Worm (Caenorhabditis elegans): ENCODE results near the gene ocam-1.
A peak's percentile ranks its signal among the peaks of the same experiment; 100 is the strongest.

Gene ocam-1

ce11 chrV:14200086-14200485 lies 32.6 kb upstream of the ocam-1 start (continued):
- peak; percentile 93 for TF ChIP-seq nhr-11 (tag; optimal IDR thresholded peaks at IDR 0.05)
- peak; percentile 92 for TF ChIP-seq tbx-2 (tag; optimal IDR thresholded peaks at IDR 0.05)
- TF ChIP-seq nhr-19 (GFP tag; conservative IDR thresholded peaks at IDR 0.05) = peak; percentile 90
- TF ChIP-seq sup-37 (GFP tag; optimal IDR thresholded peaks at IDR 0.05) = peak; percentile 58
- peak; percentile 87 for TF ChIP-seq snpc-4 (tag; optimal IDR thresholded peaks at IDR 0.05)
- peak; percentile 84 to 93 (median 90) for TF ChIP-seq ceh-82 (tag; optimal IDR thresholded peaks at IDR 0.05)
- peak; percentile 50 for TF ChIP-seq unc-130 (tag; optimal IDR thresholded peaks at IDR 0.05)
- TF ChIP-seq aly-2 (tag; optimal IDR thresholded peaks at IDR 0.05) = peak; percentile 71
- peak; percentile 85 for TF ChIP-seq hpl-2 (GFP tag; optimal IDR thresholded peaks at IDR 0.05)
- TF ChIP-seq lin-15B (tag; optimal IDR thresholded peaks at IDR 0.05) = peak; percentile 65
- TF ChIP-seq nhr-237 (tag; optimal IDR thresholded peaks at IDR 0.05) = peak; percentile 93
- TF ChIP-seq nhr-47 (tag; optimal IDR thresholded peaks at IDR 0.05) = peak; percentile 91
- no peak for TF ChIP-seq pag-3 (tag; optimal IDR thresholded peaks at IDR 0.05; ENCODE audit: borderline replicate concordance, insufficient read depth)
- no peak for TF ChIP-seq nhr-12 (tag; optimal IDR thresholded peaks at IDR 0.05)
- TF ChIP-seq mef-2 (tag; optimal IDR thresholded peaks at IDR 0.05) = peak; percentile 91
- TF ChIP-seq lsy-2 (tag; optimal IDR thresholded peaks at IDR 0.05) = peak; percentile 87 to 91
- peak; percentile 64 for TF ChIP-seq fos-1 (tag; optimal IDR thresholded peaks at IDR 0.05)
- no peak for TF ChIP-seq nhr-84 (tag; optimal IDR thresholded peaks at IDR 0.05)
- TF ChIP-seq ceh-88 (GFP tag; IDR thresholded peaks at IDR 0.05) = peak; percentile 51; the same call in 1 of the 2 replicates
- peak; percentile 91 for TF ChIP-seq nhr-85 (tag)
- TF ChIP-seq hlh-4 (tag; optimal IDR thresholded peaks at IDR 0.05) = no peak
- TF ChIP-seq egl-13 (tag; optimal IDR thresholded peaks at IDR 0.05) = peak; percentile 68
- peak in 3 of 6 experiments; percentile 56 to 92 (median 67) for TF ChIP-seq elt-3 (tag; optimal IDR thresholded peaks at IDR 0.05)
- TF ChIP-seq sptf-1 (tag; optimal IDR thresholded peaks at IDR 0.05) = no peak
- TF ChIP-seq elt-2 (tag; optimal IDR thresholded peaks at IDR 0.05) = peak; percentile 69
- peak; percentile 91 for TF ChIP-seq swsn-7 (tag; optimal IDR thresholded peaks at IDR 0.05)
- peak; percentile 59; the same call in 1 of the 2 replicates for TF ChIP-seq mab-9 (GFP tag; IDR thresholded peaks at IDR 0.05)
- peak; percentile 79 for TF ChIP-seq blmp-1 (tag; optimal IDR thresholded peaks at IDR 0.05)
- TF ChIP-seq isw-1 (GFP tag; IDR thresholded peaks at IDR 0.05) = peak; percentile 84
- TF ChIP-seq nhr-76 (tag; optimal IDR thresholded peaks at IDR 0.05) = no peak
- TF ChIP-seq lin-35 (GFP tag; optimal IDR thresholded peaks at IDR 0.05) = peak; percentile 74 to 87
- peak; percentile 92 for TF ChIP-seq pax-3 (tag; optimal IDR thresholded peaks at IDR 0.05)
- TF ChIP-seq alr-1 (tag; optimal IDR thresholded peaks at IDR 0.05; ENCODE audit: borderline replicate concordance) = no peak
- TF ChIP-seq fkh-10 (GFP tag; optimal IDR thresholded peaks at IDR 0.05) = peak; percentile 0
- TF ChIP-seq skn-1 (tag; optimal IDR thresholded peaks at IDR 0.05) = peak; percentile 98
- TF ChIP-seq ztf-4 (tag; optimal IDR thresholded peaks at IDR 0.05) = peak; percentile 90
- TF ChIP-seq mdl-1 (tag; optimal IDR thresholded peaks at IDR 0.05) = peak in 1 of 2 experiments; percentile 96
- no peak for TF ChIP-seq vab-15 (tag; optimal IDR thresholded peaks at IDR 0.05)
- TF ChIP-seq dsc-1 (tag; optimal IDR thresholded peaks at IDR 0.05) = peak; percentile 81
- peak; percentile 88 for TF ChIP-seq rnt-1 (tag; optimal IDR thresholded peaks at IDR 0.05)
- TF ChIP-seq unc-86 (tag; optimal IDR thresholded peaks at IDR 0.05) = peak; percentile 57
- TF ChIP-seq ets-5 (GFP tag; IDR thresholded peaks at IDR 0.05) = no peak
- TF ChIP-seq unc-62 (GFP tag; optimal IDR thresholded peaks at IDR 0.05) = no peak
- peak; percentile 78 to 86 for TF ChIP-seq efl-1 (optimal IDR thresholded peaks at IDR 0.05)
- peak; percentile 59 to 95 for TF ChIP-seq efl-1 (GFP tag; optimal IDR thresholded peaks at IDR 0.05 in 1 of 2)
- peak; percentile 40 for TF ChIP-seq ama-1 (optimal IDR thresholded peaks at IDR 0.05)
- TF ChIP-seq ceh-90 (tag; optimal IDR thresholded peaks at IDR 0.05) = no peak
- TF ChIP-seq fkh-4 (tag; optimal IDR thresholded peaks at IDR 0.05; ENCODE audit: borderline replicate concordance) = peak; percentile 57
- TF ChIP-seq lin-39 (tag; optimal IDR thresholded peaks at IDR 0.05) = peak; percentile 57
